Worm (Caenorhabditis elegans) whole organism, L1 larva: ENCODE measurements around the gene tag-10.

Experiments
- C04F5.9 ChIP-seq: sonication (generic microtip); optimal IDR thresholded peaks from 2 replicates; lab custom pipeline; 2016; ENCODE audit warnings: missing genetic modification characterization, missing compliant biosample characterization
- aha-1 ChIP-seq: fragments of 150-350 bp; optimal IDR thresholded peaks from 2 replicates; lab custom pipeline; 2014; ENCODE audit warnings: missing biosample characterization, missing genetic modification characterization
- blmp-1 ChIP-seq: fragments of 150-350 bp; optimal IDR thresholded peaks from 2 replicates; lab custom pipeline; 2014; ENCODE audit warnings: missing biosample characterization, missing genetic modification characterization
- ceh-8 ChIP-seq: fragments of 200-800 bp; sonication (Bioruptor generic); optimal IDR thresholded peaks from 2 replicates; lab custom pipeline; 2018; ENCODE audit warnings: mild to moderate bottlenecking, missing genetic modification characterization, moderate library complexity, missing compliant biosample characterization
- ces-1 ChIP-seq: fragments of 150-350 bp; optimal IDR thresholded peaks from 2 replicates; lab custom pipeline; 2014; ENCODE audit warnings: missing biosample characterization, missing genetic modification reagents, missing genetic modification characterization
- dpl-1 ChIP-seq, 3 experiments: fragments of 150-350 bp in 2 of 3; sonication (generic microtip) in 1 of 3; optimal IDR thresholded peaks; 2 replicates each; lab custom pipeline; 2014 to 2017; ENCODE audit warnings: missing biosample characterization in 3 of 3, missing genetic modification characterization in 3 of 3, missing genetic modification reagents in 3 of 3
- efl-1 ChIP-seq, 4 experiments: fragments of 150-350 bp; optimal IDR thresholded peaks in 3 of 4; peaks in 1 of 4; 1 replicate in 1 of 4; 2 replicates in 3 of 4; lab custom pipeline; 2014; ENCODE audit warnings: missing biosample characterization in 2 of 4, missing genetic modification characterization in 2 of 4, missing genetic modification reagents in 2 of 4
- efl-3 ChIP-seq: fragments of 200-800 bp; sonication (Bioruptor generic); optimal IDR thresholded peaks from 2 replicates; lab custom pipeline; 2018; ENCODE audit warnings: mild to moderate bottlenecking, missing genetic modification characterization, missing compliant biosample characterization
- elt-2 ChIP-seq: sonication (generic microtip); optimal IDR thresholded peaks from 2 replicates; lab custom pipeline; 2016; ENCODE audit warnings: missing genetic modification characterization, mild to moderate bottlenecking, inconsistent platforms, missing compliant biosample characterization, missing genetic modification reagents
- elt-3 ChIP-seq, 6 experiments: fragments of 150-350 bp in 1 of 6; sonication (generic microtip); optimal IDR thresholded peaks; 2 replicates each; lab custom pipeline; 2017 to 2018; ENCODE audit warnings: missing biosample characterization in 6 of 6, missing genetic modification characterization in 6 of 6, inconsistent platforms in 1 of 6
- ets-5 ChIP-seq: fragments of 200-800 bp; sonication (Bioruptor generic); IDR thresholded peaks from 2 replicates; pipeline ENCODE4 v1.3.6; 2022; ENCODE audit warnings: missing genetic modification characterization, missing compliant biosample characterization
- fos-1 ChIP-seq: fragments of 150-350 bp; optimal IDR thresholded peaks from 2 replicates; lab custom pipeline; 2014; ENCODE audit warnings: missing biosample characterization, missing genetic modification characterization
- grh-1 ChIP-seq: fragments of 200-800 bp; sonication (Bioruptor generic); IDR thresholded peaks from 2 replicates; pipeline ENCODE4 v1.3.6; 2022; ENCODE audit warnings: missing genetic modification reagents, missing genetic modification characterization, missing compliant biosample characterization
- hlh-17 ChIP-seq: fragments of 200-800 bp; sonication (Bioruptor generic); optimal IDR thresholded peaks from 2 replicates; lab custom pipeline; 2018; ENCODE audit warnings: missing genetic modification characterization, mild to moderate bottlenecking, missing compliant biosample characterization, moderate library complexity, borderline replicate concordance
- hlh-4 ChIP-seq: sonication (generic microtip); optimal IDR thresholded peaks from 2 replicates; lab custom pipeline; 2016; ENCODE audit warnings: mild to moderate bottlenecking, missing genetic modification characterization, missing compliant biosample characterization
- jun-1 ChIP-seq: fragments of 150-350 bp; optimal IDR thresholded peaks from 2 replicates; lab custom pipeline; 2014; ENCODE audit warnings: missing biosample characterization, missing genetic modification reagents, missing genetic modification characterization
- lin-14 ChIP-seq: fragments of 200-800 bp; sonication (Bioruptor generic); optimal IDR thresholded peaks from 2 replicates; lab custom pipeline; 2018; ENCODE audit warnings: mild to moderate bottlenecking, missing genetic modification characterization, moderate library complexity, missing compliant biosample characterization
- lsy-2 ChIP-seq, 2 experiments: fragments of 150-350 bp; optimal IDR thresholded peaks; 2 replicates each; lab custom pipeline; 2014; ENCODE audit warnings: missing biosample characterization in 2 of 2, missing genetic modification characterization in 2 of 2
- mab-9 ChIP-seq: fragments of 200-800 bp; sonication (Bioruptor generic); IDR thresholded peaks from 2 replicates; pipeline ENCODE4 v1.3.6; 2022; ENCODE audit warnings: missing genetic modification reagents, missing genetic modification characterization, missing compliant biosample characterization
- nhr-12 ChIP-seq: sonication (generic microtip); optimal IDR thresholded peaks from 2 replicates; lab custom pipeline; 2017; ENCODE audit warnings: missing biosample characterization, missing genetic modification characterization
- nhr-19 ChIP-seq: fragments of 200-800 bp; sonication (Bioruptor generic); conservative IDR thresholded peaks from 2 replicates; pipeline ENCODE4 v1.3.6; 2022; ENCODE audit warnings: missing genetic modification characterization, missing compliant biosample characterization
- nhr-28 ChIP-seq: fragments of 150-350 bp; optimal IDR thresholded peaks from 2 replicates; lab custom pipeline; 2014; ENCODE audit warnings: missing biosample characterization, missing genetic modification characterization
- nhr-76 ChIP-seq: sonication (generic microtip); optimal IDR thresholded peaks from 2 replicates; lab custom pipeline; 2017; ENCODE audit warnings: missing biosample characterization, missing genetic modification characterization
- nhr-85 ChIP-seq: sonication (generic microtip); peaks from one replicate; lab custom pipeline; 2016; ENCODE audit warnings: missing genetic modification characterization, inconsistent platforms, missing compliant biosample characterization
- pqm-1 ChIP-seq: sonication (generic microtip); optimal IDR thresholded peaks from 3 replicates; lab custom pipeline; 2017; ENCODE audit warnings: missing biosample characterization, missing genetic modification characterization
- rnt-1 ChIP-seq: sonication (generic microtip); optimal IDR thresholded peaks from 2 replicates; lab custom pipeline; 2016; ENCODE audit warnings: mild to moderate bottlenecking, missing genetic modification characterization, moderate library complexity, missing compliant biosample characterization
- skn-1 ChIP-seq: fragments of 150-350 bp; optimal IDR thresholded peaks from 2 replicates; lab custom pipeline; 2014; ENCODE audit warnings: missing biosample characterization, missing genetic modification characterization
- snpc-4 ChIP-seq: fragments of 150-350 bp; optimal IDR thresholded peaks from 2 replicates; lab custom pipeline; 2014; ENCODE audit warnings: missing biosample characterization, missing genetic modification characterization
- sptf-1 ChIP-seq: fragments of 150-350 bp; optimal IDR thresholded peaks from 2 replicates; lab custom pipeline; 2014; ENCODE audit warnings: missing biosample characterization, missing genetic modification characterization
- tlp-1 ChIP-seq: fragments of 150-350 bp; optimal IDR thresholded peaks from 2 replicates; lab custom pipeline; 2014; ENCODE audit warnings: missing biosample characterization, missing genetic modification characterization
- unc-98 ChIP-seq: fragments of 200-800 bp; sonication (Bioruptor generic); IDR thresholded peaks from 2 replicates; pipeline ENCODE4 v1.3.6; 2022; ENCODE audit warnings: missing genetic modification characterization, missing compliant biosample characterization
- zip-4 ChIP-seq: fragments of 200-800 bp; sonication (Bioruptor generic); optimal IDR thresholded peaks from 2 replicates; lab custom pipeline; 2018; ENCODE audit warnings: mild to moderate bottlenecking, missing genetic modification characterization, moderate library complexity, missing compliant biosample characterization
- ztf-11 ChIP-seq, 2 experiments: sonication (generic microtip); optimal IDR thresholded peaks; 2 replicates each; lab custom pipeline; 2016 to 2017; ENCODE audit warnings: missing genetic modification characterization in 2 of 2, missing biosample characterization in 1 of 2, missing compliant biosample characterization in 1 of 2

tag-10 gene

ce11 chrII:13632238-13632637 is at the start of gene tag-10:
Gene tag-10, plus strand, starts transcription at chrII:13632584.
- TF ChIP-seq snpc-4 (tag; lab: Kevin White, UChicago): no peak
- peak; percentile 18 for TF ChIP-seq elt-2 (tag; lab: Kevin White, UChicago)
- no peak for TF ChIP-seq C04F5.9 (tag; lab: Kevin White, UChicago)
- TF ChIP-seq rnt-1: peak; percentile 4
- TF ChIP-seq, all 84 proteins: peak for 2

ce11 chrII:13585655-13586170 is 46.7 kb upstream of the tag-10 start, which contains the start of gene Y48E1B.8:
Gene Y48E1B.8, plus strand, starts transcription at chrII:13585705.
- TF ChIP-seq rnt-1 (no peak), efl-3 (no peak), ceh-8 (no peak), mab-9 (GFP tag; lab: Robert Waterston, UW) (no peak), hlh-17 (GFP tag; lab: Kevin White, UChicago) (no peak), ztf-11 (tag; optimal IDR thresholded peaks at IDR 0.05; lab: Kevin White, UChicago) (no peak), nhr-85 (tag; lab: Kevin White, UChicago) (no peak), elt-3 (tag; optimal IDR thresholded peaks at IDR 0.05; lab: Kevin White, UChicago) (no peak), nhr-12 (tag; lab: Kevin White, UChicago) (no peak), efl-1 (optimal IDR thresholded peaks at IDR 0.05; lab: Kevin White, UChicago) (no peak), efl-1 (GFP tag; optimal IDR thresholded peaks at IDR 0.05 in 1 of 2; lab: Kevin White, UChicago) (no peak), fos-1 (tag; lab: Kevin White, UChicago) (no peak), sptf-1 (tag; lab: Kevin White, UChicago) (no peak), blmp-1 (tag; lab: Kevin White, UChicago) (no peak), ces-1 (GFP tag; lab: Kevin White, UChicago) (no peak), nhr-28 (tag; lab: Kevin White, UChicago) (no peak), jun-1 (tag; lab: Kevin White, UChicago) (no peak)

- TF ChIP-seq nhr-76 (tag; lab: Kevin White, UChicago) (no peak), efl-1 (optimal IDR thresholded peaks at IDR 0.05; lab: Kevin White, UChicago) (no peak), efl-1 (GFP tag; optimal IDR thresholded peaks at IDR 0.05 in 1 of 2; lab: Kevin White, UChicago) (peak in 1 of 2 experiments; percentile 75)
Measured at ce11 chrII:13590461-13590860, 41.9 kb upstream of the tag-10 start, which contains the start of gene clec-145. Gene clec-145, minus strand, starts transcription at chrII:13590561.

- TF ChIP-seq unc-98 (GFP tag; lab: Robert Waterston, UW) (no peak), nhr-85 (tag; lab: Kevin White, UChicago) (peak; percentile 68), zip-4 (GFP tag; lab: Kevin White, UChicago) (no peak), hlh-4 (tag; lab: Kevin White, UChicago) (no peak), dpl-1 (GFP tag; optimal IDR thresholded peaks at IDR 0.05; lab: Kevin White, UChicago) (no peak), ets-5 (no peak), efl-1 (optimal IDR thresholded peaks at IDR 0.05; lab: Kevin White, UChicago) (no peak), efl-1 (GFP tag; optimal IDR thresholded peaks at IDR 0.05 in 1 of 2; lab: Kevin White, UChicago) (peak in 1 of 2 experiments; percentile 92), aha-1 (tag; lab: Kevin White, UChicago) (no peak), lin-14 (GFP tag; lab: Kevin White, UChicago) (no peak), tlp-1 (tag; lab: Kevin White, UChicago) (no peak), blmp-1 (tag; lab: Kevin White, UChicago) (peak; percentile 9), elt-3 (tag; optimal IDR thresholded peaks at IDR 0.05; lab: Kevin White, UChicago) (peak in 1 of 6 experiments; percentile 55), nhr-19 (0 out of 2 replicates have a peak, but pooled peaks have one; percentile 17), skn-1 (tag; lab: Kevin White, UChicago) (no peak), lsy-2 (tag; optimal IDR thresholded peaks at IDR 0.05; lab: Kevin White, UChicago) (peak in 1 of 2 experiments; percentile 25), grh-1 (GFP tag; lab: Robert Waterston, UW) (no peak), pqm-1 (no peak), nhr-12 (tag; lab: Kevin White, UChicago) (no peak)
Measured at ce11 chrII:13593659-13594221, 38.6 kb upstream of the tag-10 start, which contains the start of gene clec-146. Gene clec-146, minus strand, starts transcription at chrII:13593774.
